Fruit fly (Drosophila melanogaster) S2 (cell line): ENCODE results near the gene CG45067.

Source experiments
- CG8478 ChIP-seq: fragments of >200 bp; optimal IDR thresholded peaks from 2 replicates; lab custom pipeline; 2018
- CTCF ChIP-seq, 2 experiments: fragments of >200 bp; optimal IDR thresholded peaks; 2 replicates each; lab custom pipeline; 2018

- TF ChIP-seq CG8478 (lab: Kevin White, UChicago) = no peak
- no peak for TF ChIP-seq CTCF (optimal IDR thresholded peaks at IDR 0.05; lab: Kevin White, UChicago)
Measured at dm6 chr3L:3108964-3109363, 5.3 kb downstream of the CG45067 start.
